Worm (Caenorhabditis elegans): ENCODE data around the gene sra-26.
"Not testable (repeated sequence)": the region's sequence is repeated elsewhere in the genome, so short reads cannot be mapped to it uniquely, and the experiment has no call there.

The sra-26 gene

DNA sequence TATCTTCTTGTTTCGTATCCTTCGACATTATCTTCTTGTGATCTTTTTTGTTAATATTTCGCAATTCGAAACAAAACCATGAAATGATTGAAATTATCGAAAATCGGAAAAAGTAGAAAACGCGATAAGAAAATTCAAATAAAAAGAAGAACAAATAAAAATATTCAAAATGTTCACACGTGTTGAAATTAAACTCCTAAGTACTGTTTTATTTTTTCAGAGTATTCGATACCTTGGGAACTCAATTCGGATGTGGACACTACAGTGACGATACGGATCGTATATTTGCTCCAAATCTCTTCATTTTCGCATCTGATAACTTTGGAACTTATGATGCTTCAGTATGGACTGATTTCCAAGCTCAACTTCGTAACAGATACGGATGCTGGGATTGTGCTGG, 15.5 kb downstream of the sra-26 start, which contains the start of gene T19D12.5:
TSS of gene T19D12.5 (minus strand) at position 101 of the 400 bp plus-strand sequence.
- TF ChIP-seq mab-5 (tag; optimal IDR thresholded peaks at IDR 0.05): no peak
- no peak for TF ChIP-seq blmp-1 (tag; optimal IDR thresholded peaks at IDR 0.05; ENCODE audit: insufficient read depth)
- TF ChIP-seq ceh-82 (tag; optimal IDR thresholded peaks at IDR 0.05): no peak
- TF ChIP-seq C34F6.9 (tag; optimal IDR thresholded peaks at IDR 0.05): no peak
- TF ChIP-seq F13H6.1 (tag; optimal IDR thresholded peaks at IDR 0.05): no peak
- TF ChIP-seq nhr-12 (tag; optimal IDR thresholded peaks at IDR 0.05): no peak
- no peak for TF ChIP-seq nhr-6 (tag; optimal IDR thresholded peaks at IDR 0.05)
- no peak for TF ChIP-seq dmd-4 (tag; optimal IDR thresholded peaks at IDR 0.05)
- TF ChIP-seq nhr-77 (tag; optimal IDR thresholded peaks at IDR 0.05): no peak
- no peak for TF ChIP-seq ztf-11 (tag; optimal IDR thresholded peaks at IDR 0.05)
- no peak for TF ChIP-seq nhr-10 (tag; optimal IDR thresholded peaks at IDR 0.05)
- no peak for TF ChIP-seq aly-2 (tag; optimal IDR thresholded peaks at IDR 0.05)
- no peak for TF ChIP-seq nhr-25 (tag; optimal IDR thresholded peaks at IDR 0.05)
- no peak for TF ChIP-seq elt-1 (tag; optimal IDR thresholded peaks at IDR 0.05)

DNA sequence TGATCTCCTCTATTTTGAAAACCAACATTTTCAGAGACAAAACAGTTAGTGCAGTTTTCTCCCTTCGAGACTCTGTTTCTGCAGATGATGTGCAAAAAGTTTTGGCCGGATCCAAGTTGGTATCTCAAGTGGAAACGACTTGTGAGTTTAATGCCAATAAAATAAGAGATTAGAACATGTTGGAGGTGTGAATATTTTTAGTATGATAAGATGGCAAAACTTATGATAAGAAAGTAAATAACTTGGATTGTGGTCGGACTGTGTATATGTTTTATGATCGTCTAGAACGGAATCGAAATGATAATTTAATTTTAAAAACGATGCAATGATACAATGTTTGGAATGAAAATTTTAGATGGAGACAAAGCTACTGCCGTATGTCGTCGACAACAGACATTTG, 19.6 kb downstream of the sra-26 start:
- TF ChIP-seq egl-27 (tag; optimal IDR thresholded peaks at IDR 0.05) (no peak), mdl-1 (tag; optimal IDR thresholded peaks at IDR 0.05) (no peak), sem-4 (tag; optimal IDR thresholded peaks at IDR 0.05) (no peak), ZK546.5 (tag; optimal IDR thresholded peaks at IDR 0.05) (no peak), nhr-25 (tag; optimal IDR thresholded peaks at IDR 0.05) (no peak), ceh-16 (tag; optimal IDR thresholded peaks at IDR 0.05) (no peak), C34F6.9 (tag; optimal IDR thresholded peaks at IDR 0.05) (no peak), nhr-11 (tag; optimal IDR thresholded peaks at IDR 0.05) (no peak), crh-2 (tag; optimal IDR thresholded peaks at IDR 0.05) (no peak)

DNA sequence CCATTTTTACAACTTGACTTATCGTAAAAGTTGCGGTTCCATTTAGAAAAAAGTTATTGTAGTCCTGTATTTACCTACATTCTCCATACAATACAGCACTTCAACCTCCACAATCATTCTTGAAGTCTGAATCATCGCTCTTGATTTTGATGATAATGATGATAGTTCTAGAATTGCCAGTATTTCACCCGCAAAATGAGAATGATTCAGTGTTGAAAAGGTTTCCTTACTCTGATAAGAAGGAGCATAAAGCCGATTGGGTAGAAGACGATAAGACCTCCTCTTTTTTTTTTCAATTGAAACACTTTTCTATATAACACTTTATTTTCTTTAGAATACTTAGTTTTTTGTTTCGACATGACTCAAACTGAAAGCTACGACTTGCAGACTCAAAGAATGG, 20.8 kb downstream of the sra-26 start, which contains the start of gene T19D12.4:
TSS of gene T19D12.4 (plus strand) at position 295 of the 400 bp plus-strand sequence.
- no peak for TF ChIP-seq nhr-11 (tag; optimal IDR thresholded peaks at IDR 0.05)
- no peak for TF ChIP-seq skn-1 (tag; optimal IDR thresholded peaks at IDR 0.05)
- no peak for TF ChIP-seq crh-2 (tag; optimal IDR thresholded peaks at IDR 0.05)
- TF ChIP-seq fos-1 (tag; optimal IDR thresholded peaks at IDR 0.05): peak; percentile 91

DNA sequence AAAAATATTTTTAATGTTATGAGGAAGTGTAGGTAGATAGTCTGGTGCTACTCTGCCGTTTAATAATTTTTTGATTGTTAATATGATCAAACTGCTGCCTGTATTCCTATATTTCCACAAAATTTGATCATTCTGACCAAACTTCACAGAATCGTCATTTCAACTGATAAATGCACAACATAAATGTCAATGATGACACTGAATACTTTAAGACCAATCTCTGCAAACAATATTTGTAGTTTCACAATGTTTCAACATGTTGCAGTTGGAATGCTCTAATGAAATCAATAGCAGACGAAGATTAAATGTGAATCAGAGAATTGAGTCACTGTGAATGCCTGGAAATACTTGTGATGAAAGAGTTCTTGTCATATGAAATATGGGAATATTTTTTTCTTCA, 21.8 kb downstream of the sra-26 start:
- peak; percentile 71 for TF ChIP-seq fos-1 (tag; optimal IDR thresholded peaks at IDR 0.05)
- no peak for TF ChIP-seq lsy-2 (tag; optimal IDR thresholded peaks at IDR 0.05)

DNA sequence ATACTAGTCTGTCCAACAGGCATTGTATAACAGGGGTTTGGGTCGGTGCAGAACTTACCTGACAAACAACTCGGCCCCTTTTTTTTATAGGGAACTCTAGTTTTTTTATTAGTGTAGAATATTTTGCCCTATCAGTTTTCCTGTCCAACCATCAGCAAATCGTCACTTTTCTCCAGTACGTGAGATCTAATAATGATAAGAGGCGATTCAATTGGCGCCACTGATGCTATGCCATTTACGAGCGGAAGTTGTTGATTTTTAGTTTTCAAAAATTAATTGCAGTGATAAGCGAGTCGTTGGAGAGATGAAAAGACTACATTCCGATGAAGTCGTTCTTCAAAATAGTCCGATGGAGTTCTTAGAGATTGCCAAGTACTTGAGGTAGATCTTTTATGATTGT, 23.2 kb downstream of the sra-26 start:
- no peak for TF ChIP-seq zag-1 (tag; optimal IDR thresholded peaks at IDR 0.05)
- peak; percentile 20 for TF ChIP-seq sma-9 (GFP tag; optimal IDR thresholded peaks at IDR 0.05)
- TF ChIP-seq sma-9 (tag; optimal IDR thresholded peaks at IDR 0.05): no peak
- TF ChIP-seq fos-1 (tag; optimal IDR thresholded peaks at IDR 0.05): peak; percentile 84

DNA sequence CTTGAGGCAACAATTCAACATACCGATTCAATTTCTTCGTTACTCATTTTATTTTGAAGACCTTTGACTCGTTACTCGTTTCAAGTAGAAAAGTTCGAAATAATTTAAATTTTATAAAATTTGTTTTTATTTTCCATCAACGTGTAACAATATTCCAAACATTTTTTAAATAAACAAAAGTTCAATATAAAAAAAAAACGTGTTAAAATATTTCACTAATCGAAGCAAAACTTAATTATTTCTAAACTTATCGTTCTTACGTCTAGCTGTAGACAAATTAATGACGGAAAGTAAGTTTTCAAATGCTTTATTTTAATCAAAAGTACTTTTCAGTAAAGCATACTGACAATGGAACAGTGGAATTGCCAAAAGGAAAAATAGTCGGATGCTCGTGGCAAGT, 24.4 kb downstream of the sra-26 start, which contains the start of the genes F54H5.5 and F54H5.2:
TSS of gene F54H5.5 (minus strand) at position 101 of the 400 bp plus-strand sequence.
TSS of gene F54H5.2 (plus strand) at position 303 of the 400 bp plus-strand sequence.
- not testable (repeated sequence) for TF ChIP-seq crh-2, elt-3, nhr-237 (tag; optimal IDR thresholded peaks at IDR 0.05)

DNA sequence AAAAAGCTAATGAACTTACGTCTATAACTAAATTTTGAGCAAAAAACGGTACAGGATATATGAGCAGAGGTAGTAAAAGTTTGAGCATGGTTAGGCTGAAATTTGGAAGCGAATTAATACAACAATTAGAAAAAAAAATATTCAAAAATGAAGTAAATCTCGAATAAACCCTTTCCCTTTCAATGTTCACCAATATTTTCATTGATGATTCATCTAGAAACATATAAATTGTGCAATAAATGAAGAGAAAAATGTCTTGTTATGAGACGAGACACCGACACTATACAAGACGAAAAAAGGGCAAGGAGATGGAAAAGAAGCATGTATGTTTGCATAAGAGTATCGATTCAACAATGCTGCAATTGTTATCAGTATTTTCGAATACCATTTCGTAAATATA, 26.3 kb downstream of the sra-26 start, which contains the start of gene F54H5.14:
TSS of gene F54H5.14 (minus strand) at position 101 of the 400 bp plus-strand sequence.
- peak; percentile 0 for TF ChIP-seq fos-1 (tag; optimal IDR thresholded peaks at IDR 0.05)
- no peak for TF ChIP-seq sma-9 (GFP tag; optimal IDR thresholded peaks at IDR 0.05)
- no peak for TF ChIP-seq sma-9 (tag; optimal IDR thresholded peaks at IDR 0.05)

DNA sequence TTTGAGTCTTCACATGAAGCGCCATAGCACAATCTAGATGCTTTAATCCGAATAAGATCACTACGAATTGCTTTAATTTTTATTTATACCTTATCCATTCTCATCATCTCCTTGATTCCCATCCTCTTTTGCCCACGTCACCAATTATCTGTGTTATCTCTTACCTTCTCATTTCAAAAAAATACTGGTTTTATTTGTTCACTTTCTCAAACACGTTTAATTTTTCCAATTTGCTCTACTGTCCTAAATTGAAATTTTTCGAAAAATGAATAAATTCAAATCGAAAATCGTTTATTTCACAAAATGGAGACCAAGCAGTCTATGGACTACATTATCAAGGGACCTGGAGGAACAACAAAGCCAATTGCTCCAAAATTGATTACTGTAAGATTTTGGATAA, 29.7 kb downstream of the sra-26 start, which contains the start of gene F54H5.3:
TSS of gene F54H5.3 (plus strand) at position 301 of the 400 bp plus-strand sequence.
- TF ChIP-seq fos-1 (tag; optimal IDR thresholded peaks at IDR 0.05) (no peak), F13H6.1 (tag; optimal IDR thresholded peaks at IDR 0.05) (no peak), Y55F3AM.14 (GFP tag; optimal IDR thresholded peaks at IDR 0.05) (no peak), nhr-10 (tag; optimal IDR thresholded peaks at IDR 0.05) (no peak), nhr-237 (tag; optimal IDR thresholded peaks at IDR 0.05) (no peak), blmp-1 (tag; optimal IDR thresholded peaks at IDR 0.05; ENCODE audit: insufficient read depth) (no peak), egl-27 (tag; optimal IDR thresholded peaks at IDR 0.05) (no peak)
